Fruit fly (Drosophila melanogaster) whole organism, embryonic: ENCODE results near the gene CG31792.

ENCODE experiments used
- Atf6 ChIP-seq: fragments of 200-800 bp; sonication (Bioruptor generic); IDR thresholded peaks from 2 replicates; pipeline ENCODE4 v1.3.6; 2022; ENCODE audit warnings: missing biosample characterization, missing genetic modification characterization
- Blimp-1 ChIP-seq: fragments of 200-800 bp; sonication (Bioruptor generic); optimal IDR thresholded peaks from 3 replicates; lab custom pipeline; 2018; ENCODE audit warnings: missing biosample characterization, missing genetic modification characterization, mild to moderate bottlenecking, moderate library complexity, missing genetic modification reagents
- CG10543 ChIP-seq: fragments of 200-800 bp; sonication (Bioruptor generic); optimal IDR thresholded peaks from 3 replicates; lab custom pipeline; 2017; ENCODE audit warnings: missing biosample characterization, mild to moderate bottlenecking, missing genetic modification characterization, moderate library complexity
- CG10959 ChIP-seq: fragments of 200-800 bp; sonication (Bioruptor generic); IDR thresholded peaks from 2 replicates; pipeline ENCODE4 v1.3.6; 2022; ENCODE audit warnings: missing biosample characterization, missing genetic modification characterization
- CG12299 ChIP-seq: fragments of 200-800 bp; sonication (Bioruptor generic); optimal IDR thresholded peaks from 2 replicates; lab custom pipeline; 2018; ENCODE audit warnings: missing biosample characterization, mild to moderate bottlenecking, missing genetic modification characterization
- CG13287 ChIP-seq: fragments of 200-800 bp; sonication (Bioruptor generic); IDR thresholded peaks from 2 replicates; pipeline ENCODE4 v1.3.6; 2022; ENCODE audit warnings: missing biosample characterization, missing genetic modification characterization; ENCODE audit not compliant: partially characterized antibody
- CG13296 ChIP-seq: fragments of 200-800 bp; sonication (Bioruptor generic); optimal IDR thresholded peaks from 3 replicates; lab custom pipeline; 2018; ENCODE audit warnings: missing biosample characterization, mild to moderate bottlenecking, missing genetic modification characterization
- CG14441 ChIP-seq: fragments of 200-800 bp; sonication (Bioruptor generic); IDR thresholded peaks from 2 replicates; pipeline ENCODE4 v1.3.6; 2022; ENCODE audit warnings: missing biosample characterization, missing genetic modification characterization
- CG16779 ChIP-seq: fragments of 200-800 bp; sonication (Bioruptor generic); IDR thresholded peaks from 2 replicates; pipeline ENCODE4 v1.3.6; 2022; ENCODE audit warnings: missing biosample characterization, missing genetic modification characterization
- CG2202 ChIP-seq: fragments of 200-800 bp; sonication (Bioruptor generic); optimal IDR thresholded peaks from 2 replicates; lab custom pipeline; 2018; ENCODE audit warnings: missing biosample characterization, mild to moderate bottlenecking, missing genetic modification characterization
- CG31441 ChIP-seq: fragments of 200-800 bp; sonication (Bioruptor generic); IDR thresholded peaks from 2 replicates; pipeline ENCODE4 v1.3.6; 2022; ENCODE audit warnings: missing biosample characterization, missing genetic modification characterization
- CG32772 ChIP-seq: fragments of 200-800 bp; sonication (Bioruptor generic); IDR thresholded peaks from 2 replicates; pipeline ENCODE4 v1.3.6; 2022; ENCODE audit warnings: missing biosample characterization, missing genetic modification characterization
- CG3847 ChIP-seq: fragments of 200-800 bp; sonication (Bioruptor generic); IDR thresholded peaks from 2 replicates; pipeline ENCODE4 v1.3.6; 2022; ENCODE audit warnings: missing biosample characterization, missing genetic modification characterization
- CG3995 ChIP-seq: fragments of 200-800 bp; sonication (Bioruptor generic); optimal IDR thresholded peaks from 3 replicates; lab custom pipeline; 2016; ENCODE audit warnings: missing biosample characterization, missing genetic modification characterization
- CG42726 ChIP-seq: fragments of 200-800 bp; sonication (Bioruptor generic); IDR thresholded peaks from 2 replicates; pipeline ENCODE4 v1.3.6; 2022; ENCODE audit warnings: missing biosample characterization, missing genetic modification characterization; ENCODE audit not compliant: partially characterized antibody
- CG4360 ChIP-seq: fragments of 200-800 bp; sonication (Bioruptor generic); IDR thresholded peaks from 2 replicates; pipeline ENCODE4 v1.3.6; 2022; ENCODE audit warnings: missing biosample characterization, missing genetic modification characterization
- CG6272 ChIP-seq: fragments of 200-800 bp; sonication (Bioruptor generic); IDR thresholded peaks from 2 replicates; pipeline ENCODE4 v1.3.6; 2022; ENCODE audit warnings: missing biosample characterization, missing genetic modification characterization
- CG7271 ChIP-seq: fragments of 200-800 bp; sonication (Bioruptor generic); optimal IDR thresholded peaks from 2 replicates; lab custom pipeline; 2018; ENCODE audit warnings: missing biosample characterization, mild to moderate bottlenecking, missing genetic modification characterization, moderate library complexity
- CTCF ChIP-seq: fragments of 200-800 bp; sonication (Bioruptor generic); optimal IDR thresholded peaks from 2 replicates; lab custom pipeline; 2017; ENCODE audit warnings: missing biosample characterization, mild to moderate bottlenecking, missing genetic modification characterization, moderate library complexity
- Camta ChIP-seq: fragments of 200-800 bp; sonication (Bioruptor generic); optimal IDR thresholded peaks from 2 replicates; lab custom pipeline; 2016; ENCODE audit warnings: missing biosample characterization, missing genetic modification characterization
- CoRest ChIP-seq: fragments of 200-800 bp; sonication (Bioruptor generic); optimal IDR thresholded peaks from 3 replicates; lab custom pipeline; 2018; ENCODE audit warnings: missing biosample characterization, mild to moderate bottlenecking, missing genetic modification characterization, moderate library complexity
- Dip3 ChIP-seq: fragments of 200-800 bp; sonication (Bioruptor generic); optimal IDR thresholded peaks from 3 replicates; lab custom pipeline; 2016; ENCODE audit warnings: missing biosample characterization, missing genetic modification characterization
- Doc3 ChIP-seq: fragments of 200-800 bp; sonication (Bioruptor generic); IDR thresholded peaks from 3 replicates; pipeline ENCODE4 v1.3.6; 2022; ENCODE audit warnings: missing biosample characterization, missing genetic modification characterization; ENCODE audit not compliant: partially characterized antibody
- E2f1 ChIP-seq: fragments of 200-800 bp; sonication (Bioruptor generic); IDR thresholded peaks from 2 replicates; pipeline ENCODE4 v1.3.6; 2022; ENCODE audit warnings: missing biosample characterization, missing genetic modification characterization
- Fer2 ChIP-seq: fragments of 200-800 bp; sonication (Bioruptor generic); optimal IDR thresholded peaks from 2 replicates; lab custom pipeline; 2018; ENCODE audit warnings: missing biosample characterization, mild to moderate bottlenecking, missing genetic modification characterization, moderate library complexity
- HLHmδ ChIP-seq: fragments of 200-800 bp; sonication (Bioruptor generic); optimal IDR thresholded peaks from 2 replicates; lab custom pipeline; 2018; ENCODE audit warnings: missing biosample characterization, mild to moderate bottlenecking, missing genetic modification characterization, moderate library complexity
- Hey ChIP-seq: fragments of 200-800 bp; sonication (Bioruptor generic); optimal IDR thresholded peaks from 3 replicates; lab custom pipeline; 2018; ENCODE audit warnings: missing biosample characterization, mild to moderate bottlenecking, missing genetic modification characterization
- Hr78 ChIP-seq, 2 experiments: fragments of 200-800 bp in 1 of 2; fragments of >200 bp in 1 of 2; sonication (Bioruptor generic) in 1 of 2; optimal IDR thresholded peaks; 2 replicates each; lab custom pipeline; 2017 to 2019; ENCODE audit warnings: missing biosample characterization in 2 of 2, missing genetic modification characterization in 2 of 2, mild to moderate bottlenecking in 1 of 2, moderate library complexity in 1 of 2
- Hsf ChIP-seq: fragments of 200-800 bp; sonication (Bioruptor generic); optimal IDR thresholded peaks from 3 replicates; lab custom pipeline; 2016; ENCODE audit warnings: missing biosample characterization, missing genetic modification characterization
- Jarid2 ChIP-seq: fragments of 200-800 bp; sonication (Bioruptor generic); optimal IDR thresholded peaks from 3 replicates; lab custom pipeline; 2017; ENCODE audit warnings: mild to moderate bottlenecking, missing biosample characterization, missing genetic modification reagents, missing genetic modification characterization
- PHDP ChIP-seq: fragments of 200-800 bp; sonication (Bioruptor generic); optimal IDR thresholded peaks from 3 replicates; lab custom pipeline; 2018; ENCODE audit warnings: missing biosample characterization, mild to moderate bottlenecking, missing genetic modification characterization, moderate library complexity
- Spps ChIP-seq: fragments of 200-800 bp; sonication (Bioruptor generic); optimal IDR thresholded peaks from 2 replicates; lab custom pipeline; 2018; ENCODE audit warnings: missing biosample characterization, mild to moderate bottlenecking, missing genetic modification characterization
- Stat92E ChIP-seq, 3 experiments: fragments of >200 bp in 2 of 3; fragments of 200-800 bp in 1 of 3; sonication (Bioruptor generic) in 1 of 3; optimal IDR thresholded peaks; 2 replicates each; lab custom pipeline; 2017 to 2019; ENCODE audit warnings: missing biosample characterization in 3 of 3, missing genetic modification characterization in 3 of 3, mild to moderate bottlenecking in 1 of 3, moderate library complexity in 1 of 3
- Taf1 ChIP-seq: fragments of 200-800 bp; sonication (Bioruptor generic); IDR thresholded peaks from 2 replicates; pipeline ENCODE4 v1.3.6; 2022; ENCODE audit warnings: missing biosample characterization, missing genetic modification characterization
- abd-A ChIP-seq: fragments of 200-800 bp; sonication (Bioruptor generic); optimal IDR thresholded peaks from 3 replicates; lab custom pipeline; 2019; ENCODE audit warnings: missing biosample characterization, mild to moderate bottlenecking, missing genetic modification characterization, moderate library complexity
- cato ChIP-seq: fragments of 200-800 bp; sonication (Bioruptor generic); optimal IDR thresholded peaks from 2 replicates; lab custom pipeline; 2016; ENCODE audit warnings: missing biosample characterization, missing genetic modification characterization, borderline replicate concordance
- chif ChIP-seq, 2 experiments: fragments of 200-800 bp; sonication (Bioruptor generic); optimal IDR thresholded peaks; 3 replicates each; lab custom pipeline; 2016; ENCODE audit warnings: missing biosample characterization in 2 of 2, missing genetic modification characterization in 2 of 2
- dmrt99B ChIP-seq: fragments of 200-800 bp; sonication (Bioruptor generic); optimal IDR thresholded peaks from 2 replicates; lab custom pipeline; 2018; ENCODE audit warnings: missing biosample characterization, mild to moderate bottlenecking, missing genetic modification characterization, moderate library complexity
- gcm2 ChIP-seq: fragments of 200-800 bp; sonication (Bioruptor generic); optimal IDR thresholded peaks from 2 replicates; lab custom pipeline; 2016; ENCODE audit warnings: missing biosample characterization, missing genetic modification characterization
- grau ChIP-seq: fragments of 200-800 bp; optimal IDR thresholded peaks from 3 replicates; lab custom pipeline; 2019; ENCODE audit warnings: missing biosample characterization, mild to moderate bottlenecking, missing genetic modification characterization, moderate library complexity
- grn ChIP-seq: fragments of 200-800 bp; sonication (Bioruptor generic); optimal IDR thresholded peaks from 3 replicates; lab custom pipeline; 2017; ENCODE audit warnings: missing biosample characterization, missing genetic modification characterization
- her ChIP-seq: fragments of 200-800 bp; sonication (Bioruptor generic); optimal IDR thresholded peaks from 2 replicates; lab custom pipeline; 2016; ENCODE audit warnings: missing biosample characterization, missing genetic modification characterization
- ken ChIP-seq: fragments of 200-800 bp; sonication (Bioruptor generic); IDR thresholded peaks from 3 replicates; pipeline ENCODE4 v1.3.6; 2022; ENCODE audit warnings: missing biosample characterization, missing genetic modification characterization
- nom ChIP-seq: fragments of 200-800 bp; sonication (Bioruptor generic); optimal IDR thresholded peaks from 2 replicates; lab custom pipeline; 2017; ENCODE audit warnings: missing biosample characterization, missing genetic modification characterization, mild to moderate bottlenecking, moderate library complexity, missing genetic modification reagents
- pnt ChIP-seq: fragments of 200-800 bp; sonication (Bioruptor generic); optimal IDR thresholded peaks from 3 replicates; lab custom pipeline; 2016; ENCODE audit warnings: missing biosample characterization, missing genetic modification characterization
- sd ChIP-seq: fragments of 200-800 bp; sonication (Bioruptor generic); optimal IDR thresholded peaks from 3 replicates; lab custom pipeline; 2018; ENCODE audit warnings: missing biosample characterization, mild to moderate bottlenecking, missing genetic modification characterization, moderate library complexity
- seq ChIP-seq: fragments of 200-800 bp; sonication (Bioruptor generic); IDR thresholded peaks from 2 replicates; pipeline ENCODE4 v1.3.6; 2022; ENCODE audit warnings: missing biosample characterization, missing genetic modification characterization
- sqz ChIP-seq: fragments of 200-800 bp; sonication (Bioruptor generic); optimal IDR thresholded peaks from 3 replicates; lab custom pipeline; 2018; ENCODE audit warnings: missing biosample characterization, mild to moderate bottlenecking, missing genetic modification characterization
- trem ChIP-seq: fragments of 200-800 bp; optimal IDR thresholded peaks from 3 replicates; lab custom pipeline; 2019; ENCODE audit warnings: missing biosample characterization, mild to moderate bottlenecking, missing genetic modification characterization, moderate library complexity
- vvl ChIP-seq: fragments of 200-800 bp; sonication (Bioruptor generic); IDR thresholded peaks from 2 replicates; pipeline ENCODE4 v1.3.6; 2022; ENCODE audit warnings: missing biosample characterization, missing genetic modification characterization

The CG31792 gene

DNA sequence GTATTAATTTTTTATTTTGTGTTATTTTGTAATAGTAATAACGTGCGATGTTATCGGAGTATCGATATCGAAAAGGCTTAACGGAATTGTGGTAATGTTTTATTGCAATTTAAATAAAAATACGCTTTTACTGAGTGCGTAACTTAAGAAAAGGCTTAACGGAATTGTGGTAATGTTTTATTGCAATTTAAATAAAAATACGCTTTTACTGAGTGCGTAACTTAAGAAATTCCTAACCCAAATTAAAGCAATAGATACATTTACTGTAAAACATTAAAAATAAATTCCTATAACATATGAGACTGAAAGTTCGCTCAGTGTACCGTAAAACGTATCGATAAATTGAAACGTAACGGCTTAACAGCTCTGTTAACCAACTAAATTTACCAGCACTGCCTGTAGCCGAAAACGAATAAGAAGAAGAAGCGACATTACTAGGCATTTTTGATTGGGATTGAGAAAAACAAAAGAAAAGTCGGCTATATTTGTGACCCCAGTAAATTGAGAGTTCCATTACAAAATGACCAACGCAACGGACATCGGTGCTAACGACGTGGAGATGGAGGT lies 54.4 kb downstream of the CG31792 start, which contains the start of gene Rpn3 (continued):
- TF ChIP-seq Taf1 = peak; percentile 50; the same call in 1 of the 2 replicates
- TF ChIP-seq Hr78 (GFP tag; optimal IDR thresholded peaks at IDR 0.05; lab: Kevin White, UChicago) = no peak
- TF ChIP-seq ken (GFP tag; lab: Robert Waterston, UW) = peak; percentile 76; the same call in 2 of the 3 replicates
- peak; percentile 74 for TF ChIP-seq Camta (GFP tag; lab: Kevin White, UChicago)
- TF ChIP-seq Jarid2 (GFP tag; lab: Kevin White, UChicago) = no peak
- peak; percentile 81 for TF ChIP-seq CoRest (tag; lab: Kevin White, UChicago)
- peak; percentile 41 for TF ChIP-seq CG3995 (GFP tag; lab: Kevin White, UChicago)
- peak; percentile 86 for TF ChIP-seq CG14441 (GFP tag; lab: Robert Waterston, UW)
- TF ChIP-seq Doc3 (GFP tag; lab: Robert Waterston, UW) = peak; percentile 47; the same call in 1 of the 3 replicates
- no peak for TF ChIP-seq Hey (tag; lab: Kevin White, UChicago)
- peak; percentile 53 for TF ChIP-seq CG13296 (GFP tag; lab: Kevin White, UChicago)
- peak; percentile 62 for TF ChIP-seq her (GFP tag; lab: Kevin White, UChicago)
- peak; percentile 80 for TF ChIP-seq cato (GFP tag; lab: Kevin White, UChicago)
- peak; percentile 82 for TF ChIP-seq Dip3 (GFP tag; lab: Kevin White, UChicago)
- peak; percentile 53; the same call in 1 of the 2 replicates for TF ChIP-seq seq (GFP tag; lab: Robert Waterston, UW)
- peak; percentile 85 for TF ChIP-seq E2f1 (GFP tag; lab: Robert Waterston, UW)
- TF ChIP-seq CTCF (GFP tag; lab: Kevin White, UChicago) = no peak
- peak; percentile 63 for TF ChIP-seq CG7271 (tag; lab: Kevin White, UChicago)
- peak; percentile 85 for TF ChIP-seq Blimp-1
- TF ChIP-seq Atf6 = peak; percentile 90
- peak; percentile 62 for TF ChIP-seq CG2202 (tag; lab: Kevin White, UChicago)
- peak; percentile 84 for TF ChIP-seq grau (tag; lab: Kevin White, UChicago)
- TF ChIP-seq sd = no peak
- TF ChIP-seq CG31441 (GFP tag; lab: Robert Waterston, UW) = peak; percentile 88
- TF ChIP-seq CG16779 (GFP tag; lab: Robert Waterston, UW) = no peak
- TF ChIP-seq PHDP = peak; percentile 83
- TF ChIP-seq vvl (GFP tag; lab: Robert Waterston, UW) = peak; percentile 95
- TF ChIP-seq grn (GFP tag; lab: Kevin White, UChicago) = no peak
- TF ChIP-seq Spps (tag; lab: Kevin White, UChicago) = peak; percentile 75
- peak; percentile 22 for TF ChIP-seq nom (GFP tag; lab: Kevin White, UChicago)
- TF ChIP-seq CG32772 = peak; percentile 87
- peak; percentile 75 for TF ChIP-seq CG10959
- TF ChIP-seq abd-A (tag; lab: Kevin White, UChicago) = no peak
- no peak for TF ChIP-seq HLHmδ (GFP tag; lab: Kevin White, UChicago)
- TF ChIP-seq CG6272 (GFP tag; lab: Robert Waterston, UW) = peak; percentile 79
- peak; percentile 92 for TF ChIP-seq Hsf
- no peak for TF ChIP-seq Stat92E (GFP tag; optimal IDR thresholded peaks at IDR 0.05; lab: Kevin White, UChicago)
- peak; percentile 83 for TF ChIP-seq trem (tag; lab: Kevin White, UChicago)
- peak; percentile 16 for TF ChIP-seq CG10543 (GFP tag; lab: Kevin White, UChicago)
- peak; percentile 67 for TF ChIP-seq CG3847 (GFP tag; lab: Robert Waterston, UW)
- TF ChIP-seq sqz (GFP tag; lab: Kevin White, UChicago) = no peak
- peak; percentile 77 for TF ChIP-seq CG13287 (GFP tag; lab: Robert Waterston, UW)
- TF ChIP-seq dmrt99B (tag; lab: Kevin White, UChicago) = peak; percentile 80
- TF ChIP-seq chif (GFP tag; optimal IDR thresholded peaks at IDR 0.05; lab: Kevin White, UChicago) = peak; percentile 75 to 85
- no peak for TF ChIP-seq CG42726
- TF ChIP-seq gcm2 (GFP tag; lab: Kevin White, UChicago) = peak; percentile 47
- no peak for TF ChIP-seq CG4360 (GFP tag; lab: Robert Waterston, UW)
- TF ChIP-seq pnt (GFP tag; lab: Kevin White, UChicago) = peak; percentile 62
- peak; percentile 13 for TF ChIP-seq Fer2 (tag; lab: Kevin White, UChicago)
- peak; percentile 68 for TF ChIP-seq CG12299 (tag; lab: Kevin White, UChicago)
